Fruit fly (Drosophila melanogaster): ENCODE results near the gene Fancd2.

Gene Fancd2

DNA sequence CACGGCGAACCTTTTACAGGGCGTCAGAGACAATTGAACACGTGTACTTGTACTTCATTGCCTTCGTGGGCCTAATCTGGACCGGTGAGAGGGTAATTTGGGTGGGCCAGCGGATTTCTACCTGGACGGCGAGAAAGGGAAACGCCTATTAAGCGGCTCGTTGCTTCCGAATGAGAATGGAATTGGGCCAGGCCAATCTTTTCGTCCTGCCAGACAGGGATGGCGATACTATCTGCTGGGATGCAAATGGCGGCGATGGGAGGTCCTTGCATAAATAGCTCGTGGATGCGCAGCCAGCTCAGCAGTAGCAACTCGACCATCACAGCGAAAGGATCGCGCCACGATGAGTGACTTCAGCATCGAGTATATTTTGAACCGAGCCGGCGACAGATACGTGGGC is 30.8 kb upstream of the Fancd2 start, which contains the start of gene CG15696:
Gene CG15696, plus strand, starts transcription at position 301 of the 400 bp plus-strand sequence.
- no peak for TF ChIP-seq pan (optimal IDR thresholded peaks at IDR 0.05)
- no peak for TF ChIP-seq dsf (GFP tag; optimal IDR thresholded peaks at IDR 0.05; ENCODE audit: borderline replicate concordance)
- no peak for TF ChIP-seq foxo (GFP tag; optimal IDR thresholded peaks at IDR 0.05)
- TF ChIP-seq tai (GFP tag; optimal IDR thresholded peaks at IDR 0.05), result no peak
- no peak for TF ChIP-seq Abd-B (GFP tag; optimal IDR thresholded peaks at IDR 0.05)
- no peak for TF ChIP-seq lola (GFP tag; optimal IDR thresholded peaks at IDR 0.05)
- TF ChIP-seq psq (GFP tag; optimal IDR thresholded peaks at IDR 0.05), result no peak
- no peak for TF ChIP-seq fru (GFP tag; optimal IDR thresholded peaks at IDR 0.05)
- no peak for TF ChIP-seq woc (GFP tag; optimal IDR thresholded peaks at IDR 0.05)
- no peak for TF ChIP-seq Hr83 (GFP tag; optimal IDR thresholded peaks at IDR 0.05; ENCODE audit: poor library complexity, severe bottlenecking)
- TF ChIP-seq Hr78 (GFP tag; optimal IDR thresholded peaks at IDR 0.05), result no peak
- no peak for TF ChIP-seq rgr (GFP tag; optimal IDR thresholded peaks at IDR 0.05)
- TF ChIP-seq dl (GFP tag; optimal IDR thresholded peaks at IDR 0.05; ENCODE audit: insufficient read depth in 1 of 2, partially characterized antibody in 2 of 2), result no peak
- no peak for TF ChIP-seq Dfd (GFP tag; optimal IDR thresholded peaks at IDR 0.05)
- TF ChIP-seq ey (GFP tag; optimal IDR thresholded peaks at IDR 0.05), result no peak
- TF ChIP-seq Sp1 (GFP tag; optimal IDR thresholded peaks at IDR 0.05), result no peak
- TF ChIP-seq h (GFP tag; optimal IDR thresholded peaks at IDR 0.05), result no peak
- TF ChIP-seq brk (GFP tag; optimal IDR thresholded peaks at IDR 0.05), result no peak
- TF ChIP-seq sage (GFP tag; optimal IDR thresholded peaks at IDR 0.05), result no peak

dm6 chr3R:20846316-20846715 is 30.3 kb upstream of the Fancd2 start:
- TF ChIP-seq Hr78 (GFP tag; optimal IDR thresholded peaks at IDR 0.05), result no peak
- no peak for TF ChIP-seq jim (GFP tag; optimal IDR thresholded peaks at IDR 0.05)
- TF ChIP-seq usp (GFP tag; optimal IDR thresholded peaks at IDR 0.05), result no peak
- TF ChIP-seq CG32264 (GFP tag; optimal IDR thresholded peaks at IDR 0.05), result no peak

- TF ChIP-seq CG9705 (GFP tag; optimal IDR thresholded peaks at IDR 0.05) (no peak), brk (GFP tag; optimal IDR thresholded peaks at IDR 0.05) (no peak), woc (GFP tag; optimal IDR thresholded peaks at IDR 0.05) (no peak), Dif (GFP tag; optimal IDR thresholded peaks at IDR 0.05; ENCODE audit: partially characterized antibody) (no peak), CG32264 (GFP tag; optimal IDR thresholded peaks at IDR 0.05) (no peak), Hr78 (GFP tag; optimal IDR thresholded peaks at IDR 0.05) (no peak), GATAd (GFP tag; optimal IDR thresholded peaks at IDR 0.05) (no peak), Myc (optimal IDR thresholded peaks at IDR 0.05) (no peak), Mio (GFP tag; optimal IDR thresholded peaks at IDR 0.05) (no peak), psq (GFP tag; optimal IDR thresholded peaks at IDR 0.05) (no peak), dmrt93B (GFP tag; optimal IDR thresholded peaks at IDR 0.05) (no peak), Jra (GFP tag; optimal IDR thresholded peaks at IDR 0.05) (no peak), foxo (GFP tag; optimal IDR thresholded peaks at IDR 0.05) (no peak), Rel (GFP tag; optimal IDR thresholded peaks at IDR 0.05) (no peak), Rel (tag; optimal IDR thresholded peaks at IDR 0.05) (no peak), Abd-B (GFP tag; optimal IDR thresholded peaks at IDR 0.05) (no peak), Sp1 (GFP tag; optimal IDR thresholded peaks at IDR 0.05) (no peak), ey (GFP tag; optimal IDR thresholded peaks at IDR 0.05) (no peak), Dfd (GFP tag; optimal IDR thresholded peaks at IDR 0.05) (no peak), CrebA (GFP tag; optimal IDR thresholded peaks at IDR 0.05; ENCODE audit: borderline replicate concordance) (no peak), br (GFP tag; optimal IDR thresholded peaks at IDR 0.05) (no peak)
These were observed 29.5 kb upstream of the Fancd2 start for dm6 chr3R:20845493-20845892.

DNA sequence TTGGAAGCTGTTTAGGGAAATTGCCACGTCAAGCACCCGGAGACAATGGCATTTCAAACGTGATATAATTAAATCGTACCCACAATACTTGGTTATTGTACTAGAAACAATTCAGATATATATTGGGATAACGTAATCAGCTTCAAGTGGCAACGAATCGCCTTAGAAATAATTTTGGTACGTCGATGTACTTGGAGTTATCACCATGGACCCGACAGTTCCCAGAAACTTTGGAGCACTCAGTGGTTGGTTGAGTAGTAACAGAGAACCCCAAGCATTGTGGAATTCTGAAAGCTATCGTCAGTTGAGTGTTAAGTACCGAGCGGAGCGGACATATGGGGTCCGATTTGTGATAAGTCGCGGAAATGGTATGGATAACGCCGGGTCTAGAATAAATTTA is 25.9 kb upstream of the Fancd2 start, which contains the start of gene CG15695:
Gene CG15695, plus strand, starts transcription at position 301 of the 400 bp plus-strand sequence.
- no peak for TF ChIP-seq sv (GFP tag; optimal IDR thresholded peaks at IDR 0.05)
- TF ChIP-seq dmrt93B (GFP tag; optimal IDR thresholded peaks at IDR 0.05), result no peak
- no peak for TF ChIP-seq CG32264 (GFP tag; optimal IDR thresholded peaks at IDR 0.05)

DNA sequence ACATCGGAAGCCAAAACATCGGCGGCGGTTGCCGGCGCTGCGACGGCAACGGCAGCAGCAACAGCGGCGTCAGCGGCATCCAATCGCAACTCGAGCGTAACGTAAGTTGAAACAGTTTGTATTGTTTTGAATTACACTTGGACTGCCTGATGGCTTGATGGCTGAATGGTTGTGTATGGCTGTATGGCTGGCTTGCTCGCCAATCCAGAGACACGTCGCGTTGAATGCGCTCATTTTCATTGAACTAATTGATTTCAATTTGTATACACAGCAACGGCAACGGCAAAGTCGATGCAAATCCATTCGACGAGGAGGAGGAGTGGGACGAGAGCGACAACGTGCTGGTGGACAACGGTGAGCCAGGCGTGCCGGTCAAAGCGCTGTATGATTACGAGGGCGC is 22.8 kb upstream of the Fancd2 start:
- TF ChIP-seq sv (GFP tag; optimal IDR thresholded peaks at IDR 0.05), result no peak
- TF ChIP-seq Dif (GFP tag; optimal IDR thresholded peaks at IDR 0.05; ENCODE audit: partially characterized antibody), result no peak
- TF ChIP-seq woc (GFP tag; optimal IDR thresholded peaks at IDR 0.05), result no peak
- TF ChIP-seq HLH106 (tag; optimal IDR thresholded peaks at IDR 0.05), result no peak
- no peak for TF ChIP-seq Hr78 (GFP tag; optimal IDR thresholded peaks at IDR 0.05)
- no peak for TF ChIP-seq Rel (GFP tag; optimal IDR thresholded peaks at IDR 0.05)
- TF ChIP-seq Rel (tag; optimal IDR thresholded peaks at IDR 0.05), result no peak
- TF ChIP-seq rgr (GFP tag; optimal IDR thresholded peaks at IDR 0.05), result no peak
- no peak for TF ChIP-seq Hnf4 (GFP tag; optimal IDR thresholded peaks at IDR 0.05)
- TF ChIP-seq jim (GFP tag; optimal IDR thresholded peaks at IDR 0.05), result no peak
- no peak for TF ChIP-seq GATAd (GFP tag; optimal IDR thresholded peaks at IDR 0.05)
- no peak for TF ChIP-seq fru (GFP tag; optimal IDR thresholded peaks at IDR 0.05)
- no peak for TF ChIP-seq CG32264 (GFP tag; optimal IDR thresholded peaks at IDR 0.05)

Measured in whole organism, wandering third instar larva.